Fruit fly (Drosophila melanogaster) whole organism, wandering third instar larva: ENCODE data around the gene Mabi.

Experiments
- Dfd ChIP-seq: fragments of >200 bp; optimal IDR thresholded peaks from 2 replicates; lab custom pipeline; 2017; ENCODE audit warnings: missing biosample characterization, missing genetic modification characterization
- Dif ChIP-seq: fragments of 200-275, 200-300 bp; sonication (Bioruptor generic); optimal IDR thresholded peaks from 2 replicates; lab custom pipeline; 2018; ENCODE audit warnings: missing biosample characterization, missing genetic modification characterization; ENCODE audit not compliant: partially characterized antibody
- Hr78 ChIP-seq: fragments of >200 bp; optimal IDR thresholded peaks from 2 replicates; lab custom pipeline; 2017; ENCODE audit warnings: missing biosample characterization, missing genetic modification characterization
- Mio ChIP-seq: sonication (Bioruptor generic); optimal IDR thresholded peaks from 2 replicates; lab custom pipeline; 2016; ENCODE audit warnings: missing biosample characterization, missing genetic modification characterization
- Sp1 ChIP-seq: fragments of 200-800 bp; sonication (Bioruptor generic); optimal IDR thresholded peaks from 3 replicates; lab custom pipeline; 2019; ENCODE audit warnings: missing biosample characterization, mild to moderate bottlenecking, missing genetic modification characterization, moderate library complexity
- dmrt93B ChIP-seq: fragments of 200-800 bp; sonication (Bioruptor generic); optimal IDR thresholded peaks from 2 replicates; lab custom pipeline; 2018; ENCODE audit warnings: missing biosample characterization, mild to moderate bottlenecking, missing genetic modification characterization
- ey ChIP-seq: fragments of 200-800 bp; sonication (Bioruptor generic); optimal IDR thresholded peaks from 2 replicates; lab custom pipeline; 2016; ENCODE audit warnings: missing biosample characterization, missing genetic modification characterization
- rgr ChIP-seq: fragments of 200-800 bp; sonication (Bioruptor generic); optimal IDR thresholded peaks from 3 replicates; lab custom pipeline; 2016; ENCODE audit warnings: missing biosample characterization, mild to moderate bottlenecking, missing genetic modification characterization
- sage ChIP-seq: fragments of 200-800 bp; sonication (Bioruptor generic); optimal IDR thresholded peaks from 2 replicates; lab custom pipeline; 2016; ENCODE audit warnings: missing biosample characterization, mild to moderate bottlenecking, missing genetic modification characterization

dm6 chr2L:13231739-13232138 is 2.7 kb downstream of the Mabi start, which contains the start of gene Prosalpha6T:
- no peak for TF ChIP-seq Mio (GFP tag; lab: Kevin White, UChicago)
- no peak for TF ChIP-seq Dfd (GFP tag; lab: Kevin White, UChicago)
- TF ChIP-seq Dif, result no peak
- no peak for TF ChIP-seq Hr78
- TF ChIP-seq ey, result no peak
- TF ChIP-seq rgr (GFP tag; lab: Kevin White, UChicago), result no peak
- TF ChIP-seq Sp1, result no peak
- no peak for TF ChIP-seq sage (GFP tag; lab: Kevin White, UChicago)
- no peak for TF ChIP-seq dmrt93B (GFP tag; lab: Kevin White, UChicago)
